Worm (Caenorhabditis elegans) whole organism, young adult: ENCODE results near the gene tat-2.

Experiments used
- B0261.1 ChIP-seq: sonication (generic microtip); optimal IDR thresholded peaks from 2 replicates; lab custom pipeline; 2016; ENCODE audit warnings: mild to moderate bottlenecking, missing genetic modification characterization, moderate library complexity, missing compliant biosample characterization
- B0336.3 ChIP-seq: fragments of 200-800 bp; sonication (Bioruptor generic); IDR thresholded peaks from 2 replicates; pipeline ENCODE4 v1.3.6; 2022; ENCODE audit warnings: missing genetic modification characterization, missing compliant biosample characterization
- C06A6.2 ChIP-seq: fragments of 200-800 bp; sonication (Bioruptor generic); conservative IDR thresholded peaks from 2 replicates; pipeline ENCODE4 v1.3.6; 2022; ENCODE audit warnings: missing genetic modification characterization, missing compliant biosample characterization
- C17E4.6 ChIP-seq: fragments of 200-800 bp; sonication (Bioruptor generic); IDR thresholded peaks from 2 replicates; pipeline ENCODE4 v1.3.6; 2022; ENCODE audit warnings: missing genetic modification reagents, missing genetic modification characterization, missing compliant biosample characterization
- F22D6.2 ChIP-seq: sonication (generic microtip); optimal IDR thresholded peaks from 2 replicates; lab custom pipeline; 2016; ENCODE audit warnings: mild to moderate bottlenecking, missing genetic modification characterization, missing compliant biosample characterization
- F23B12.7 ChIP-seq: sonication (generic microtip); optimal IDR thresholded peaks from 2 replicates; lab custom pipeline; 2017; ENCODE audit warnings: missing genetic modification characterization, mild to moderate bottlenecking, missing compliant biosample characterization, antibody characterized with exemption, moderate library complexity; ENCODE audit not compliant: insufficient read depth
- F37B4.10 ChIP-seq: fragments of 200-800 bp; sonication (Bioruptor generic); IDR thresholded peaks from 2 replicates; pipeline ENCODE4 v1.3.6; 2022; ENCODE audit warnings: missing genetic modification characterization, missing compliant biosample characterization
- F39B2.1 ChIP-seq: fragments of 200-800 bp; sonication (Bioruptor generic); IDR thresholded peaks from 2 replicates; pipeline ENCODE4 v1.3.6; 2022; ENCODE audit warnings: missing genetic modification reagents, missing genetic modification characterization, missing compliant biosample characterization
- F49E8.2 ChIP-seq: sonication (generic microtip); optimal IDR thresholded peaks from 3 replicates; lab custom pipeline; 2017; ENCODE audit warnings: missing genetic modification characterization, mild to moderate bottlenecking, missing compliant biosample characterization, antibody characterized with exemption, moderate library complexity; ENCODE audit not compliant: insufficient read depth
- F57A8.1 ChIP-seq: fragments of 200-800 bp; sonication (Bioruptor generic); optimal IDR thresholded peaks from 2 replicates; lab custom pipeline; 2018; ENCODE audit warnings: mild to moderate bottlenecking, missing genetic modification characterization, moderate library complexity, missing compliant biosample characterization
- F57C9.4 ChIP-seq: sonication (generic microtip); optimal IDR thresholded peaks from 2 replicates; lab custom pipeline; 2017; ENCODE audit warnings: mild to moderate bottlenecking, missing genetic modification characterization, missing compliant biosample characterization
- T26A5.8 ChIP-seq: sonication (generic microtip); optimal IDR thresholded peaks from 2 replicates; lab custom pipeline; 2016; ENCODE audit warnings: missing genetic modification characterization, missing compliant biosample characterization
- ama-1 ChIP-seq, 3 experiments: fragments of 150-350 bp in 1 of 3; sonication (generic microtip) in 2 of 3; optimal IDR thresholded peaks; 2 replicates each; lab custom pipeline; 2014 to 2018; ENCODE audit warnings: missing biosample characterization in 2 of 3, missing genetic modification characterization in 2 of 3, missing genetic modification reagents in 2 of 3
- atf-7 ChIP-seq: sonication (generic microtip); optimal IDR thresholded peaks from 2 replicates; lab custom pipeline; 2017; ENCODE audit warnings: mild to moderate bottlenecking, missing genetic modification characterization, missing compliant biosample characterization
- attf-5 ChIP-seq: fragments of 200-800 bp; sonication (Bioruptor generic); optimal IDR thresholded peaks from 2 replicates; lab custom pipeline; 2018; ENCODE audit warnings: mild to moderate bottlenecking, missing genetic modification characterization, missing compliant biosample characterization
- bed-1 ChIP-seq: fragments of 200-800 bp; sonication (Bioruptor generic); IDR thresholded peaks from 2 replicates; pipeline ENCODE4 v1.3.6; 2022; ENCODE audit warnings: missing genetic modification reagents, missing genetic modification characterization, missing compliant biosample characterization
- ccch-3 ChIP-seq: fragments of 200-800 bp; sonication (Bioruptor generic); optimal IDR thresholded peaks from 2 replicates; lab custom pipeline; 2018; ENCODE audit warnings: mild to moderate bottlenecking, missing genetic modification characterization, missing compliant biosample characterization
- ceh-58 ChIP-seq: fragments of 200-800 bp; sonication (Bioruptor generic); IDR thresholded peaks from 2 replicates; pipeline ENCODE4 v1.3.6; 2022; ENCODE audit warnings: missing genetic modification characterization, missing compliant biosample characterization
- dox-1 ChIP-seq: fragments of 200-800 bp; sonication (Bioruptor generic); IDR thresholded peaks from 2 replicates; pipeline ENCODE4 v1.3.6; 2022; ENCODE audit warnings: missing genetic modification reagents, missing genetic modification characterization, missing compliant biosample characterization
- egl-44 ChIP-seq: fragments of 200-800 bp; sonication (Bioruptor generic); IDR thresholded peaks from 2 replicates; pipeline ENCODE4 v1.3.6; 2022; ENCODE audit warnings: missing genetic modification reagents, missing genetic modification characterization, missing compliant biosample characterization
- hmg-20 ChIP-seq: fragments of 200-800 bp; sonication (Bioruptor generic); IDR thresholded peaks from 2 replicates; pipeline ENCODE4 v1.3.6; 2022; ENCODE audit warnings: missing genetic modification reagents, missing genetic modification characterization, missing compliant biosample characterization
- hrde-1 ChIP-seq: sonication (generic microtip); optimal IDR thresholded peaks from 2 replicates; lab custom pipeline; 2016; ENCODE audit warnings: missing genetic modification characterization, mild to moderate bottlenecking, missing compliant biosample characterization, moderate library complexity, missing genotype, missing genetic modification reagents, borderline replicate concordance
- lin-40 ChIP-seq: sonication (generic microtip); optimal IDR thresholded peaks from 2 replicates; lab custom pipeline; 2016; ENCODE audit warnings: missing genetic modification characterization, mild to moderate bottlenecking, missing compliant biosample characterization, missing genotype, missing genetic modification reagents
- lsy-27 ChIP-seq: sonication (generic microtip); optimal IDR thresholded peaks from 2 replicates; lab custom pipeline; 2017; ENCODE audit warnings: missing genetic modification characterization, mild to moderate bottlenecking, missing compliant biosample characterization, antibody characterized with exemption, missing genotype, borderline replicate concordance; ENCODE audit not compliant: insufficient read depth
- mcd-1 ChIP-seq: fragments of 200-800 bp; sonication (Bioruptor generic); IDR thresholded peaks from 2 replicates; pipeline ENCODE4 v1.3.6; 2022; ENCODE audit warnings: missing genetic modification reagents, missing genetic modification characterization, missing compliant biosample characterization
- nfya-1 ChIP-seq: sonication (generic microtip); optimal IDR thresholded peaks from 2 replicates; lab custom pipeline; 2017; ENCODE audit warnings: antibody characterized with exemption, missing compliant biosample characterization, missing genetic modification characterization, borderline replicate concordance; ENCODE audit not compliant: insufficient read depth
- nhr-120 ChIP-seq: fragments of 200-800 bp; sonication (Bioruptor generic); IDR thresholded peaks from 2 replicates; pipeline ENCODE4 v1.3.6; 2022; ENCODE audit warnings: missing genetic modification characterization, missing compliant biosample characterization
- nhr-80 ChIP-seq: sonication (generic microtip); optimal IDR thresholded peaks from 2 replicates; lab custom pipeline; 2016; ENCODE audit warnings: missing genetic modification characterization, missing compliant biosample characterization
- pbrm-1 ChIP-seq: fragments of 200-800 bp; sonication (Bioruptor generic); IDR thresholded peaks from 2 replicates; pipeline ENCODE4 v1.3.6; 2022; ENCODE audit warnings: missing genetic modification reagents, missing genetic modification characterization, missing compliant biosample characterization
- sea-2 ChIP-seq: fragments of 200-800 bp; sonication (Bioruptor generic); IDR thresholded peaks from 2 replicates; pipeline ENCODE4 v1.3.6; 2022; ENCODE audit warnings: missing genetic modification characterization, missing compliant biosample characterization
- snpc-3.4 ChIP-seq: sonication (generic microtip); optimal IDR thresholded peaks from 2 replicates; lab custom pipeline; 2017; ENCODE audit warnings: missing genetic modification characterization, mild to moderate bottlenecking, missing compliant biosample characterization, antibody characterized with exemption, moderate library complexity, missing genotype, missing genetic modification reagents
- snpc-4 ChIP-seq, 5 experiments: fragments of 150-350 bp in 1 of 5; sonication (generic microtip) in 4 of 5; optimal IDR thresholded peaks; 2 replicates each; lab custom pipeline; 2014 to 2018; ENCODE audit warnings: missing genetic modification characterization in 5 of 5, missing biosample characterization in 3 of 5, antibody characterized with exemption in 2 of 5, mild to moderate bottlenecking in 2 of 5, missing compliant biosample characterization in 2 of 5, missing genotype in 2 of 5, moderate library complexity in 2 of 5, missing genetic modification reagents in 1 of 5
- somi-1 ChIP-seq: fragments of 200-800 bp; sonication (Bioruptor generic); optimal IDR thresholded peaks from 2 replicates; lab custom pipeline; 2018; ENCODE audit warnings: mild to moderate bottlenecking, missing genetic modification characterization, missing compliant biosample characterization
- tlf-1 ChIP-seq: fragments of 200-800 bp; sonication (Bioruptor generic); optimal IDR thresholded peaks from 2 replicates; lab custom pipeline; 2018; ENCODE audit warnings: mild to moderate bottlenecking, missing genetic modification characterization, missing compliant biosample characterization
- xnd-1 ChIP-seq: sonication (generic microtip); optimal IDR thresholded peaks from 2 replicates; lab custom pipeline; 2016; ENCODE audit warnings: missing genotype, missing genetic modification reagents, missing genetic modification characterization, missing compliant biosample characterization
- ztf-22 ChIP-seq: fragments of 200-800 bp; sonication (Bioruptor generic); optimal IDR thresholded peaks from 2 replicates; lab custom pipeline; 2018; ENCODE audit warnings: mild to moderate bottlenecking, missing genetic modification characterization, moderate library complexity, missing compliant biosample characterization

The tat-2 gene

ce11 chrIV:4802494-4802893 lies 44.2 kb downstream of the tat-2 start, which contains the start of gene dpf-7:
dpf-7 (minus strand) TSS chrIV:4802594.
- TF ChIP-seq nfya-1 (tag; lab: Kevin White, UChicago) (no peak), sea-2 (GFP tag; lab: Robert Waterston, UW) (no peak), hmg-20 (no peak), dox-1 (GFP tag; lab: Robert Waterston, UW) (no peak), ceh-58 (no peak), F37B4.10 (no peak), F49E8.2 (tag; lab: Kevin White, UChicago) (no peak), F57C9.4 (tag; lab: Kevin White, UChicago) (no peak), F23B12.7 (tag; lab: Kevin White, UChicago) (no peak), nhr-120 (GFP tag; lab: Robert Waterston, UW) (no peak), bed-1 (GFP tag; lab: Robert Waterston, UW) (no peak), ztf-22 (GFP tag; lab: Kevin White, UChicago) (no peak), ccch-3 (GFP tag; lab: Kevin White, UChicago) (no peak), B0336.3 (GFP tag; lab: Robert Waterston, UW) (no peak)

- TF ChIP-seq T26A5.8 (tag; lab: Kevin White, UChicago) (no peak), lsy-27 (no peak), atf-7 (tag; lab: Kevin White, UChicago) (no peak), F22D6.2 (tag; lab: Kevin White, UChicago) (no peak), snpc-4 (GFP tag; optimal IDR thresholded peaks at IDR 0.05; lab: Kevin White, UChicago) (peak; percentile 15), snpc-4 (tag; optimal IDR thresholded peaks at IDR 0.05; lab: Kevin White, UChicago) (peak in 2 of 4 experiments; percentile 6 to 58), attf-5 (GFP tag; lab: Kevin White, UChicago) (peak; percentile 40), lin-40 (tag; lab: Kevin White, UChicago) (peak; percentile 3), F57C9.4 (tag; lab: Kevin White, UChicago) (no peak), egl-44 (GFP tag; lab: Robert Waterston, UW) (no peak), snpc-3.4 (tag; lab: Kevin White, UChicago) (peak; percentile 27), mcd-1 (peak; percentile 79), somi-1 (GFP tag; lab: Kevin White, UChicago) (no peak), C06A6.2 (GFP tag; lab: Robert Waterston, UW) (no peak), pbrm-1 (GFP tag; lab: Robert Waterston, UW) (no peak), hrde-1 (no peak), tlf-1 (GFP tag; lab: Kevin White, UChicago) (no peak), F39B2.1 (no peak), ama-1 (optimal IDR thresholded peaks at IDR 0.05; lab: Kevin White, UChicago) (no peak), ama-1 (GFP tag; optimal IDR thresholded peaks at IDR 0.05; lab: Kevin White, UChicago) (peak in 1 of 2 experiments; percentile 44), xnd-1 (tag; lab: Kevin White, UChicago) (no peak), B0261.1 (tag; lab: Kevin White, UChicago) (no peak), F57A8.1 (GFP tag; lab: Kevin White, UChicago) (no peak), hmg-20 (no peak), nhr-80 (tag; lab: Kevin White, UChicago) (no peak), C17E4.6 (GFP tag; lab: Robert Waterston, UW) (no peak)
These were observed 47.6 kb downstream of the tat-2 start, which contains the start of gene eor-1 for ce11 chrIV:4799114-4799513. eor-1 (minus strand) TSS chrIV:4799178.
